Worm (Caenorhabditis elegans) whole organism, L4/young adult: Measurements from ENCODE around the gene Y39A1A.3.

Experiments
- dao-5 ChIP-seq: sonication (generic microtip); optimal IDR thresholded peaks from 2 replicates; lab custom pipeline; 2016; ENCODE audit warnings: missing genotype, missing genetic modification characterization, moderate library complexity, missing compliant biosample characterization
- him-1 ChIP-seq: sonication (generic microtip); optimal IDR thresholded peaks from 2 replicates; lab custom pipeline; 2016; ENCODE audit warnings: missing genotype, missing genetic modification reagents, missing genetic modification characterization, missing compliant biosample characterization

DNA sequence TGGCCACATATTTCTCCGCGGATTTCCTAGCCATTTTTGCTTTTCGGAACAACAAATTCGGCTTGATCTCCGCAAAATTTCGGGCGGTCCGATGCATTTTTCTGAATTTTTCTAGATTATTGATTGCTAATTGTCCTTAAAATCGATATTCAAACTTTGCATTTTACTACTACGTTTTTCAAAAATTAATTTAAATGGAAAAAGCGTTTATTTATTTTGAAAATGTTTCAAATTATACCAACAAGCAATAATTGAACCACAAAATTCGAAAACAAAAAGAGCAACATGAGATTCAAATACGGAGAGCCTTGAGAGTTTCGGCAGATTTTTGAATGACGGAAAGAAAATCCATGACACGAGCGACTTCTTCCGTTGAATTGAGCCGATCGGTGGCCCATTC, 1.2 kb downstream of the Y39A1A.3 start, which contains the start of gene Y45F3A.9:
- TF ChIP-seq him-1 (tag; lab: Kevin White, UChicago), result no peak
- TF ChIP-seq dao-5, result no peak
